Worm (Caenorhabditis elegans) whole organism, L4 larva: ENCODE measurements around the gene Y42H9B.3.

Experiments
- R02D3.7 ChIP-seq: fragments of 150-350 bp; sonication (generic microtip); optimal IDR thresholded peaks from 3 replicates; lab custom pipeline; 2014; ENCODE audit warnings: missing biosample characterization, missing genetic modification characterization
- ceh-82 ChIP-seq: sonication (generic microtip); optimal IDR thresholded peaks from 2 replicates; lab custom pipeline; 2017; ENCODE audit warnings: missing biosample characterization, missing genetic modification characterization
- lsy-2 ChIP-seq, 2 experiments: fragments of 150-350 bp in 1 of 2; sonication (generic microtip) in 1 of 2; optimal IDR thresholded peaks; 2 replicates each; lab custom pipeline; 2014 to 2017; ENCODE audit warnings: missing biosample characterization in 2 of 2, missing genetic modification characterization in 2 of 2
- nhr-6 ChIP-seq: fragments of 150-350 bp; optimal IDR thresholded peaks from 2 replicates; lab custom pipeline; 2014; ENCODE audit warnings: missing biosample characterization, missing genetic modification characterization
- nhr-76 ChIP-seq: fragments of 150-350 bp; optimal IDR thresholded peaks from 2 replicates; lab custom pipeline; 2014; ENCODE audit warnings: missing biosample characterization, missing genetic modification characterization
- pha-4 ChIP-seq, 2 experiments: fragments of 150-350 bp in 1 of 2; fragments of 200-800 bp in 1 of 2; sonication (Bioruptor generic) in 1 of 2; IDR thresholded peaks in 1 of 2; optimal IDR thresholded peaks in 1 of 2; 2 replicates each; pipeline versions ENCODE4 v1.3.6 to Lab custom; 2014 to 2022; ENCODE audit warnings: missing genetic modification characterization in 2 of 2, missing genetic modification reagents in 2 of 2, missing biosample characterization in 1 of 2, missing compliant biosample characterization in 1 of 2
- pqm-1 ChIP-seq: sonication (generic microtip); optimal IDR thresholded peaks from 2 replicates; lab custom pipeline; 2017; ENCODE audit warnings: missing biosample characterization, missing genetic modification characterization
- unc-39 ChIP-seq: sonication (generic microtip); optimal IDR thresholded peaks from 2 replicates; lab custom pipeline; 2017; ENCODE audit warnings: missing biosample characterization, missing genetic modification characterization
- ztf-11 ChIP-seq: fragments of 150-350 bp; optimal IDR thresholded peaks from 2 replicates; lab custom pipeline; 2014; ENCODE audit warnings: missing biosample characterization, missing genetic modification characterization

- no peak for TF ChIP-seq nhr-76 (tag; lab: Kevin White, UChicago)
- TF ChIP-seq pha-4 (GFP tag; IDR thresholded peaks at IDR 0.05; lab: Robert Waterston, UW), result no peak
- no peak for TF ChIP-seq pha-4 (tag; optimal IDR thresholded peaks at IDR 0.05; lab: Kevin White, UChicago)
- TF ChIP-seq ztf-11 (tag; lab: Kevin White, UChicago), result no peak
- no peak for TF ChIP-seq ceh-82 (tag; lab: Kevin White, UChicago)
- TF ChIP-seq pqm-1 (tag; lab: Kevin White, UChicago), result no peak
- peak in 1 of 2 experiments; percentile 26 for TF ChIP-seq lsy-2 (tag; optimal IDR thresholded peaks at IDR 0.05; lab: Kevin White, UChicago)
- no peak for TF ChIP-seq nhr-6 (tag; lab: Kevin White, UChicago)
- TF ChIP-seq R02D3.7 (tag; lab: Kevin White, UChicago), result no peak
- no peak for TF ChIP-seq unc-39 (tag; lab: Kevin White, UChicago)
Measured at ce11 chrIV:8040610-8041317, 28.5 kb upstream of the Y42H9B.3 start.
